Worm (Caenorhabditis elegans): Measurements from ENCODE around the gene arl-5.

DNA sequence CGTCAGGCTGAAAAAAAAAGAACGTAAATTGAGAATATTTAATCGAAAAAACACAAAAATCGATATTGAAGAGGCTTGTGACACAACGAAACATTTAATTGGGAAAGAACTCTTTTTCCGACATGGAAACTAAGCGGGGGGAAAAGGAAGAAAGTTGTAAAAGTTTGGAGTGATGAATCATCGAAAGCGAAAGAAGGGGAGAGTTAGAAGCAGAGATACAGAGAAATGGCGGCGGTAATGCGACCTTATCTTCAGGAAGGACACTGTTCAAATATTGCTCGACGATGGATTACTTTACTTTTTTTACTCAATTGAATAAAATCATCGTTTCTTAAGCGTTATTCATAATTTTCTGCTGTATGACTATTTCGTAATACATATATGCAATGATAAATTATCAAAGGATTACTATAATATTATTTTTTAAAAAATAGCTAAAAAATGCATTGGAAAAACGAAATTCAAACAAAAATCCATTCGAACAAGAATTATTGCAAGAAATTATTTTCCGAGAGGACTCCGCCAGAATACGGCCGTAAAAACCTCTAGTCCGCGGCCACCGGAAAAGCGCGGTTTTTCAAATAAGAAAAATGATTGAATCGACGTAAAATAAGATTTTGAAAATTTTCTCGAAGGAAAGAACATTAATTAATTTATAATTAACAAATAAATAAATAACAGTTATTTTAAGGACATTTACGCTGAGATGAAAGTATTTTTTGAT, 44.9 kb downstream of the arl-5 start, which contains the start of gene dhhc-4:
- TF ChIP-seq him-1 (tag; optimal IDR thresholded peaks at IDR 0.05) (no peak), dao-5 (tag; optimal IDR thresholded peaks at IDR 0.05) (no peak)

All from whole organism, L4/young adult.